Fruit fly (Drosophila melanogaster): ENCODE measurements around the gene CG33322.

Gene CG33322

dm6 chr2L:20799991-20800897 lies 15.8 kb downstream of the CG33322 start (continued):
- TF ChIP-seq kni (GFP tag; optimal IDR thresholded peaks at IDR 0.05) (peak; percentile 91), unpg (GFP tag; optimal IDR thresholded peaks at IDR 0.05) (peak; percentile 77), CG9609 (GFP tag; optimal IDR thresholded peaks at IDR 0.05) (peak; percentile 62), CG8281 (tag; optimal IDR thresholded peaks at IDR 0.05) (no peak), lov (optimal IDR thresholded peaks at IDR 0.05) (no peak), lov (GFP tag; IDR thresholded peaks at IDR 0.05) (0 out of 3 replicates have a peak, but pooled peaks have one; percentile 51), CG17361 (GFP tag; IDR thresholded peaks at IDR 0.05) (peak; percentile 60; the same call in 2 of the 3 replicates), C15 (GFP tag; IDR thresholded peaks at IDR 0.05) (0 out of 3 replicates have a peak, but pooled peaks have one; percentile 26), Gsc (GFP tag; IDR thresholded peaks at IDR 0.05) (no peak), fd102C (GFP tag; optimal IDR thresholded peaks at IDR 0.05) (peak; percentile 45), wdn (GFP tag; IDR thresholded peaks at IDR 0.05) (peak; percentile 58; the same call in 1 of the 2 replicates), CG9797 (GFP tag; optimal IDR thresholded peaks at IDR 0.05) (no peak), bsh (GFP tag; optimal IDR thresholded peaks at IDR 0.05) (peak; percentile 63 to 72), pb (GFP tag; optimal IDR thresholded peaks at IDR 0.05) (peak; percentile 60), lmd (GFP tag; IDR thresholded peaks at IDR 0.05) (peak; percentile 79), CG6854 (GFP tag; optimal IDR thresholded peaks at IDR 0.05) (peak; percentile 73), CG1024 (GFP tag; IDR thresholded peaks at IDR 0.05) (no peak), yki (optimal IDR thresholded peaks at IDR 0.05) (no peak), caup (GFP tag; optimal IDR thresholded peaks at IDR 0.05; ENCODE audit: severe bottlenecking) (peak; percentile 76), CG15601 (tag; optimal IDR thresholded peaks at IDR 0.05) (peak; percentile 27), Hand (GFP tag; optimal IDR thresholded peaks at IDR 0.05) (peak; percentile 93), Abd-B (GFP tag; optimal IDR thresholded peaks at IDR 0.05) (peak; percentile 68), E2f2 (GFP tag; IDR thresholded peaks at IDR 0.05) (peak; percentile 45), CG3281 (GFP tag; optimal IDR thresholded peaks at IDR 0.05) (peak; percentile 83), Elba2 (GFP tag; optimal IDR thresholded peaks at IDR 0.05) (no peak), chn (GFP tag; optimal IDR thresholded peaks at IDR 0.05) (peak; percentile 52), CG33213 (GFP tag; optimal IDR thresholded peaks at IDR 0.05) (peak; percentile 68), Xrp1 (GFP tag; IDR thresholded peaks at IDR 0.05) (peak; percentile 82), fd96Cb (tag; optimal IDR thresholded peaks at IDR 0.05) (peak; percentile 25), cg (GFP tag; optimal IDR thresholded peaks at IDR 0.05) (peak; percentile 44), dm (GFP tag; optimal IDR thresholded peaks at IDR 0.05) (peak; percentile 23), unc-4 (GFP tag; IDR thresholded peaks at IDR 0.05; ENCODE audit: partially characterized antibody) (no peak), inv (GFP tag; IDR thresholded peaks at IDR 0.05; ENCODE audit: partially characterized antibody) (no peak), HmgD (GFP tag; optimal IDR thresholded peaks at IDR 0.05) (peak; percentile 14), CG11398 (GFP tag; optimal IDR thresholded peaks at IDR 0.05) (peak; percentile 72), CG2678 (tag; optimal IDR thresholded peaks at IDR 0.05) (peak; percentile 87), Atf-2 (GFP tag; optimal IDR thresholded peaks at IDR 0.05) (peak; percentile 70), insv (GFP tag; optimal IDR thresholded peaks at IDR 0.05) (no peak), hkb (optimal IDR thresholded peaks at IDR 0.05) (no peak), hkb (GFP tag; IDR thresholded peaks at IDR 0.05) (peak; percentile 77), CG13424 (tag; optimal IDR thresholded peaks at IDR 0.05) (peak; percentile 67), vnd (GFP tag; IDR thresholded peaks at IDR 0.05; ENCODE audit: partially characterized antibody) (no peak), fu2 (GFP tag; optimal IDR thresholded peaks at IDR 0.05) (peak; percentile 73), Deaf1 (tag; optimal IDR thresholded peaks at IDR 0.05) (peak; percentile 77), Chrac-16 (GFP tag; optimal IDR thresholded peaks at IDR 0.05) (peak; percentile 79), gem (tag; optimal IDR thresholded peaks at IDR 0.05) (peak; percentile 81), CG17612 (GFP tag; IDR thresholded peaks at IDR 0.05) (0 out of 2 replicates have a peak, but pooled peaks have one; percentile 14), ttk (GFP tag; IDR thresholded peaks at IDR 0.05) (peak; percentile 59; the same call in 1 of the 2 replicates)

Measured in whole organism, embryonic.